Worm (Caenorhabditis elegans): ENCODE data around the gene srbc-65.

Gene srbc-65

DNA sequence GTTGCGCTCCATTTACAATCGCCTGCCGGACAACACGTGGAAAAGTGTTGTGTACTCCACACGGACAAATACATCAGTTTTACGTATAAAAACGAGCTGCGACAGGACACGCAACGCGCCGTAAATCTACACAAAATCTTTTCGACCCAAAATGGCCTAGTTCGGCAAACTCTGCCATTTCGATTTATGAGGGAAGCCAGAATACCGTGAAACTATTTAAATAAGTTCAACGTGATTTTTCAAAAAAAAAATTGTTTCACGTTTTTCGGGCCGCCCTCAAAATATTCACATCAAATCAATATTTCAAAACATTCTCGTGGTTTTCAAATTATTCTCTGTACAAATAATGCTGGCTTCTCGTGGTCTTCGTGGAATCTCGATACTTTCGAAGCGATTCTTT lies 23.9 kb upstream of the srbc-65 start, which contains the start of gene F36D3.8:
F36D3.8 (plus strand) TSS at position 301 of the 400 bp plus-strand sequence.
- TF ChIP-seq hnd-1 (tag; optimal IDR thresholded peaks at IDR 0.05) (no peak), F13C5.2 (tag; optimal IDR thresholded peaks at IDR 0.05) (no peak), B0310.2 (tag; optimal IDR thresholded peaks at IDR 0.05) (no peak), hmg-4 (GFP tag; optimal IDR thresholded peaks at IDR 0.05) (no peak), ets-7 (tag; optimal IDR thresholded peaks at IDR 0.05) (no peak), tra-4 (tag; optimal IDR thresholded peaks at IDR 0.05) (no peak), scrt-1 (GFP tag; IDR thresholded peaks at IDR 0.05) (no peak), tbx-37 (GFP tag; conservative IDR thresholded peaks at IDR 0.05) (no peak), pes-1 (GFP tag; IDR thresholded peaks at IDR 0.05) (no peak), tbx-11 (GFP tag; IDR thresholded peaks at IDR 0.05) (no peak), flt-1 (GFP tag; IDR thresholded peaks at IDR 0.05) (no peak), hmbx-1 (tag; optimal IDR thresholded peaks at IDR 0.05) (no peak), ceh-13 (GFP tag; optimal IDR thresholded peaks at IDR 0.05) (no peak), ama-1 (optimal IDR thresholded peaks at IDR 0.05) (no peak), aly-1 (tag; optimal IDR thresholded peaks at IDR 0.05) (no peak), ceh-36 (tag; optimal IDR thresholded peaks at IDR 0.05) (no peak), sea-1 (GFP tag; conservative IDR thresholded peaks at IDR 0.05) (no peak)

DNA sequence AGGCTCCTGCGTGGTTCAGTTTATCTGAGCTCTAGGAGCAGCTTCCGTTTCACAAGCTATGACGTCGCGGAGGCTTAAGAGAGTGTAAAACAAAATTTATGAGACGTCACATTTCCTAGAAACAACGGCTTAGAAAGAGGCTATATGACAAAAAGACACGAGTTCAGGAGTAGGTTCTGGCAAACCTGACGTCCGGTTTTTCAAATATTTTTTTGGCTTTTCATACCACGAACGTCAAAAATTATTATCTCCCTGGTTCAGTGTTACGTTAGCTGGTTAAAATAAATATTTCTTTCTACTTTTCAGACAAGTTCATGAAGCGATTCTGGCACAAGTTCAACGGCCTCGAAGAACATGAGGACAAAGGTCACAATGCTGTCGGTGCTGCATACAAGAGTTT lies 23.0 kb upstream of the srbc-65 start, which contains the start of gene F36D3.16:
F36D3.16 (plus strand) TSS at position 301 of the 400 bp plus-strand sequence.
- TF ChIP-seq tbx-37 (GFP tag; conservative IDR thresholded peaks at IDR 0.05): no peak

DNA sequence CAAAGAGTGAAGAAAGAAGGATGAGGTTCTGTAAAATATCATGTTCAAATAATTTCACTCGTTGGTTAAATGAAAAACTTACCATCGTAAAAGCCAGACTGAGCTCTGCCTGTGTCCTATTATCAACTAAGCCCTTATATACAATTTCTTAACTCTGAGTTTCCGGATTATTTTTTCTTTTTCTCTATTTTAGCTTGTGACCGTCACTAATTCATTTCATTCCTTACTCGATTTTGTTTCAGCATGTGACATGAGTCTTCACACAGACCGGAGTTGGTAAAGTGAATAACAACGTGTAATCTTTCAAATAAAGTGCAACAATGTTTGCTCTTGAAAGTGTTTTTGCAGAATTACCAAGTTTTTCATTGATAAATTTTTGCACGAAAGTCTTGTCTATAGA lies 16.8 kb upstream of the srbc-65 start, which contains the start of gene cpr-2:
cpr-2 (minus strand) TSS at position 101 of the 400 bp plus-strand sequence.
- TF ChIP-seq sea-1 (GFP tag; conservative IDR thresholded peaks at IDR 0.05) (no peak), ceh-36 (tag; optimal IDR thresholded peaks at IDR 0.05) (no peak), flt-1 (GFP tag; IDR thresholded peaks at IDR 0.05) (no peak), ama-1 (optimal IDR thresholded peaks at IDR 0.05) (no peak), hmbx-1 (tag; optimal IDR thresholded peaks at IDR 0.05) (no peak), scrt-1 (GFP tag; IDR thresholded peaks at IDR 0.05) (no peak), B0310.2 (tag; optimal IDR thresholded peaks at IDR 0.05) (no peak), ceh-13 (GFP tag; optimal IDR thresholded peaks at IDR 0.05) (no peak)

DNA sequence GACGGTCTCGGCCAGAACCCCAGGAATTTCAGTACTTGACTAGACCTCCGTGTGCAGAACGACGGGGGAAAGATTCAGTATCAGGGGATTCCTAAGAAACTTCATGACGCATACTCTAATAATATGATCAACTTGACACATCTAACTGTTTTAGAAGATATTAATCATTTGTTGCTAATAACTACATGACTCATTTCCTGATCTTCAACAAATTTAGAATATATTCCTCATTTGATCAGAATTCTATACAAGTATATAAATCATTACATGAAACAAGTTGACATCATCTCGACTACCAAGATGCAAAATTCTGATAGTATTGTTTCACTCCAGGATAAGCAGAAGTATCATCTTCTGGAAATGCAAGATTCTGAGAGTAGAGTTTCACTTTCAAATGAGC lies 15.6 kb upstream of the srbc-65 start, which contains the start of gene Y32B12B.8:
Y32B12B.8 (plus strand) TSS at position 301 of the 400 bp plus-strand sequence.
- no peak for TF ChIP-seq hmbx-1 (tag; optimal IDR thresholded peaks at IDR 0.05)

DNA sequence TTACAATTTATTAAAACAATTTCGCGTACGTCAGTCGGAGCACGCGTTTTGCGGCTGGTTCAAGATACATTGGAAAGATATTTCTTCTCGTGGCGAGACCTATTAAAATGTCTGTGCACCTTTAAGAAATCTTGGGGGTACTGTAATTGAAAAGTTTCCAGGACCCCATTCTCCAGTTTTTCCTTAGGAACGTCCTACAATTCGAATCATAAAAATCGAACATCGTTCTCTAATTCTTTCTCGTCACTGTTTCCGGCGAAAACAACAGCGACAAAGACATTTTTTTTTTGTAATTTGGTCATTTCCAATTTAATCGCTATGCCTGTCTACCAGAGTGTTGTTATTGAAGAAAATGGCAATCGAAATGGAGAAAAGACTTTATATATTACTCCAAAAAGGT lies 14.1 kb upstream of the srbc-65 start, which contains the start of gene Y32B12B.1:
Y32B12B.1 (plus strand) TSS at position 301 of the 400 bp plus-strand sequence.
- TF ChIP-seq sea-1 (GFP tag; conservative IDR thresholded peaks at IDR 0.05): no peak

DNA sequence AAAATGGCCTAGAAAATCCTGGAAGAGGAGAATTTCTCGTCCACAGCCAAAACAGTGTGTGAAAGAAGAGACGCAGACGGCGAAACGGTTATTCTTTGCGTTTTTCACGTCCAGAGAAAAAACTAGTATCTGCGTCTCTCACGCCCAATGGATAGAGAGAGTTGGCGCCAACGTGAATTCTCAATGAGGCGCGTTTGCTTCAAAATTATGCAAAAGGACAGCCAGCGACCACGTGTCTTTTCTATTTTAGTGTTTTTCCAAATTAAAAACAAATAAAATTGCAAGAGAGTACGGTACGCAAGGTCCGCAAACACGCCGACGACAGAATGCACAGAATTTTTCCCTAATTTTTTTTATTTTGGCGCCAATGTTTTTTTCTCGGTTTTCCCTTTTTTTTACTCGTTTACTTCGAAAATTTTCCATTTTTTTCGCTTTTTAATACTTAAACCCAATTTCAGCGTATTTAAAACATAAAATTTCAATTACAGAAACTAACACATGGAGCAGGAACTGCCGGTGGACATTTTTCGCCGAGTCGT lies 12.8 kb upstream of the srbc-65 start, which contains the start of gene Y32B12B.2:
Y32B12B.2 (plus strand) TSS at position 489 of the 539 bp plus-strand sequence.
- TF ChIP-seq ets-7 (tag; optimal IDR thresholded peaks at IDR 0.05): no peak
- no peak for TF ChIP-seq hmg-4 (GFP tag; optimal IDR thresholded peaks at IDR 0.05)
- no peak for TF ChIP-seq F13C5.2 (tag; optimal IDR thresholded peaks at IDR 0.05)
- no peak for TF ChIP-seq B0310.2 (tag; optimal IDR thresholded peaks at IDR 0.05)
- no peak for TF ChIP-seq hmbx-1 (tag; optimal IDR thresholded peaks at IDR 0.05)
- TF ChIP-seq hnd-1 (tag; optimal IDR thresholded peaks at IDR 0.05): no peak
- TF ChIP-seq flt-1 (GFP tag; IDR thresholded peaks at IDR 0.05): no peak
- TF ChIP-seq tbx-37 (GFP tag; conservative IDR thresholded peaks at IDR 0.05): no peak

DNA sequence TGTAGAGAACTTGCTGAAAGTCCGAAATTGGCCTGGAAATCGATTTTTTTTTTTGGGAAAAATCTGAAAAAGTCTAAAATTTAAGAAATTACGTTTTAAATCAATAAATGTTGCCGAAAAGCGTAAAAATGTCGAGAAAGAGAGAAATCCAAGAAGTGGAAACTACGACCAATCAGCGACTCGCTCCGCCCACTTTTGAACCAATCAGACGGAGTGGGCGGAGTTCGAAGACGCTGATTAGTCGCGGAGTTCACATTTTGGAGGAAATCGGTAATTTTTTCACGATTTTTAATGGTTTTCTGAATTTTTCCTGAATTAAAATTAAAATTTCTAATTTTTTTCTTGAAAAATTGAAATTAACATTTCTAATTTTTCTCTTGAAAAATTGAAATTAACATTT lies 11.1 kb upstream of the srbc-65 start:
- TF ChIP-seq pes-1 (GFP tag; IDR thresholded peaks at IDR 0.05): no peak
- no peak for TF ChIP-seq sea-1 (GFP tag; conservative IDR thresholded peaks at IDR 0.05)
- TF ChIP-seq hmbx-1 (tag; optimal IDR thresholded peaks at IDR 0.05): no peak
- no peak for TF ChIP-seq tra-4 (tag; optimal IDR thresholded peaks at IDR 0.05)
- no peak for TF ChIP-seq hmg-4 (GFP tag; optimal IDR thresholded peaks at IDR 0.05)
- no peak for TF ChIP-seq flt-1 (GFP tag; IDR thresholded peaks at IDR 0.05)
- TF ChIP-seq B0310.2 (tag; optimal IDR thresholded peaks at IDR 0.05): no peak
- TF ChIP-seq ceh-36 (tag; optimal IDR thresholded peaks at IDR 0.05): no peak
- no peak for TF ChIP-seq ets-7 (tag; optimal IDR thresholded peaks at IDR 0.05)
- no peak for TF ChIP-seq tbx-37 (GFP tag; conservative IDR thresholded peaks at IDR 0.05)
- no peak for TF ChIP-seq tbx-11 (GFP tag; IDR thresholded peaks at IDR 0.05)
- TF ChIP-seq scrt-1 (GFP tag; IDR thresholded peaks at IDR 0.05): no peak
- no peak for TF ChIP-seq ama-1 (optimal IDR thresholded peaks at IDR 0.05)
- no peak for TF ChIP-seq aly-1 (tag; optimal IDR thresholded peaks at IDR 0.05)
- TF ChIP-seq ceh-13 (GFP tag; optimal IDR thresholded peaks at IDR 0.05): no peak
- TF ChIP-seq hnd-1 (tag; optimal IDR thresholded peaks at IDR 0.05): no peak

DNA sequence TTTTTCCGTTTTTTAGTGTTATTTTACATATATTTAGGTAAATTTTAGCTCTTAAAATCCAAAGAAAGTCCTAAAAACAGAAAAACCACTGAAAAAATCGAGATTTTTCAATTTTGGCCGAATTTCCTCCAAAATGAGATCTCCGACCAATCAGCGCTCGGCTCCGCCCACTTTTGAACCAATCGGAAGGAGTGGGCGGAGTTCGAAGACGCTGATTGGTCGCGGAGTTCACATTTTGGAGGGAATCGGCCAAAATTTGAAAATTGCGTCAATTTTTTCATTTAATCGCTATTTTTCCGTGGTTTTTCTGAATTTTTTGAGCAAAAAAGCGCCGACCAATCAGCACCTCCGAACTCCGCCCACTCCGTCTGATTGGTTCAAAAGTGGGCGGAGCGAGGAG lies 10.1 kb upstream of the srbc-65 start:
- TF ChIP-seq hnd-1 (tag; optimal IDR thresholded peaks at IDR 0.05) (no peak), aly-1 (tag; optimal IDR thresholded peaks at IDR 0.05) (no peak), hmg-4 (GFP tag; optimal IDR thresholded peaks at IDR 0.05) (no peak), tbx-37 (GFP tag; conservative IDR thresholded peaks at IDR 0.05) (no peak), F13C5.2 (tag; optimal IDR thresholded peaks at IDR 0.05) (no peak), ets-7 (tag; optimal IDR thresholded peaks at IDR 0.05) (no peak), ceh-13 (GFP tag; optimal IDR thresholded peaks at IDR 0.05) (no peak), B0310.2 (tag; optimal IDR thresholded peaks at IDR 0.05) (no peak), ceh-36 (tag; optimal IDR thresholded peaks at IDR 0.05) (no peak), sea-1 (GFP tag; conservative IDR thresholded peaks at IDR 0.05) (no peak), flt-1 (GFP tag; IDR thresholded peaks at IDR 0.05) (no peak), tbx-11 (GFP tag; IDR thresholded peaks at IDR 0.05) (no peak), tra-4 (tag; optimal IDR thresholded peaks at IDR 0.05) (no peak), pes-1 (GFP tag; IDR thresholded peaks at IDR 0.05) (no peak)

Measured in whole organism, early embryonic.